Worm (Caenorhabditis elegans) whole organism, L1 larva: ENCODE data around the gene T04A8.13.

ENCODE experiments used
- C04F5.9 ChIP-seq: sonication (generic microtip); optimal IDR thresholded peaks from 2 replicates; lab custom pipeline; 2016; ENCODE audit warnings: missing genetic modification characterization, missing compliant biosample characterization
- C16A3.4 ChIP-seq: fragments of 150-350 bp; optimal IDR thresholded peaks from 2 replicates; lab custom pipeline; 2014; ENCODE audit warnings: missing biosample characterization, missing genetic modification characterization
- F16B12.6 ChIP-seq: fragments of 150-350 bp; optimal IDR thresholded peaks from 2 replicates; lab custom pipeline; 2014; ENCODE audit warnings: missing biosample characterization, missing genetic modification characterization
- alr-1 ChIP-seq: fragments of 200-800 bp; sonication (Bioruptor generic); optimal IDR thresholded peaks from 2 replicates; lab custom pipeline; 2018; ENCODE audit warnings: borderline replicate concordance, mild to moderate bottlenecking, missing genetic modification characterization, missing compliant biosample characterization
- aly-2 ChIP-seq: fragments of 150-350 bp; optimal IDR thresholded peaks from 2 replicates; lab custom pipeline; 2014; ENCODE audit warnings: missing biosample characterization, missing genetic modification characterization
- ama-1 ChIP-seq: fragments of 150-350 bp; optimal IDR thresholded peaks from 2 replicates; lab custom pipeline; 2014
- blmp-1 ChIP-seq: fragments of 150-350 bp; optimal IDR thresholded peaks from 2 replicates; lab custom pipeline; 2014; ENCODE audit warnings: missing biosample characterization, missing genetic modification characterization
- ceh-8 ChIP-seq: fragments of 200-800 bp; sonication (Bioruptor generic); optimal IDR thresholded peaks from 2 replicates; lab custom pipeline; 2018; ENCODE audit warnings: mild to moderate bottlenecking, missing genetic modification characterization, moderate library complexity, missing compliant biosample characterization
- ceh-82 ChIP-seq, 3 experiments: fragments of 150-350 bp in 1 of 3; sonication (generic microtip) in 2 of 3; optimal IDR thresholded peaks; 2 replicates each; lab custom pipeline; 2014 to 2017; ENCODE audit warnings: missing biosample characterization in 3 of 3, missing genetic modification characterization in 3 of 3
- ceh-90 ChIP-seq: sonication (generic microtip); optimal IDR thresholded peaks from 2 replicates; lab custom pipeline; 2016; ENCODE audit warnings: missing genetic modification characterization, missing compliant biosample characterization
- ces-1 ChIP-seq: fragments of 150-350 bp; optimal IDR thresholded peaks from 2 replicates; lab custom pipeline; 2014; ENCODE audit warnings: missing biosample characterization, missing genetic modification reagents, missing genetic modification characterization
- dpl-1 ChIP-seq, 3 experiments: fragments of 150-350 bp in 2 of 3; sonication (generic microtip) in 1 of 3; optimal IDR thresholded peaks; 2 replicates each; lab custom pipeline; 2014 to 2017; ENCODE audit warnings: missing biosample characterization in 3 of 3, missing genetic modification characterization in 3 of 3, missing genetic modification reagents in 3 of 3
- efl-1 ChIP-seq, 4 experiments: fragments of 150-350 bp; optimal IDR thresholded peaks in 3 of 4; peaks in 1 of 4; 1 replicate in 1 of 4; 2 replicates in 3 of 4; lab custom pipeline; 2014; ENCODE audit warnings: missing biosample characterization in 2 of 4, missing genetic modification characterization in 2 of 4, missing genetic modification reagents in 2 of 4
- elt-2 ChIP-seq: sonication (generic microtip); optimal IDR thresholded peaks from 2 replicates; lab custom pipeline; 2016; ENCODE audit warnings: missing genetic modification characterization, mild to moderate bottlenecking, inconsistent platforms, missing compliant biosample characterization, missing genetic modification reagents
- elt-3 ChIP-seq, 6 experiments: fragments of 150-350 bp in 1 of 6; sonication (generic microtip); optimal IDR thresholded peaks; 2 replicates each; lab custom pipeline; 2017 to 2018; ENCODE audit warnings: missing biosample characterization in 6 of 6, missing genetic modification characterization in 6 of 6, inconsistent platforms in 1 of 6
- ets-5 ChIP-seq: fragments of 200-800 bp; sonication (Bioruptor generic); IDR thresholded peaks from 2 replicates; pipeline ENCODE4 v1.3.6; 2022; ENCODE audit warnings: missing genetic modification characterization, missing compliant biosample characterization
- fkh-10 ChIP-seq: sonication (generic microtip); optimal IDR thresholded peaks from 2 replicates; lab custom pipeline; 2017; ENCODE audit warnings: missing biosample characterization, missing genetic modification reagents, missing genetic modification characterization
- fkh-8 ChIP-seq: sonication (generic microtip); optimal IDR thresholded peaks from 2 replicates; lab custom pipeline; 2016; ENCODE audit warnings: mild to moderate bottlenecking, missing genetic modification characterization, missing compliant biosample characterization
- fos-1 ChIP-seq: fragments of 150-350 bp; optimal IDR thresholded peaks from 2 replicates; lab custom pipeline; 2014; ENCODE audit warnings: missing biosample characterization, missing genetic modification characterization
- grh-1 ChIP-seq: fragments of 200-800 bp; sonication (Bioruptor generic); IDR thresholded peaks from 2 replicates; pipeline ENCODE4 v1.3.6; 2022; ENCODE audit warnings: missing genetic modification reagents, missing genetic modification characterization, missing compliant biosample characterization
- hlh-17 ChIP-seq: fragments of 200-800 bp; sonication (Bioruptor generic); optimal IDR thresholded peaks from 2 replicates; lab custom pipeline; 2018; ENCODE audit warnings: missing genetic modification characterization, mild to moderate bottlenecking, missing compliant biosample characterization, moderate library complexity, borderline replicate concordance
- irx-1 ChIP-seq: sonication (generic microtip); optimal IDR thresholded peaks from 2 replicates; lab custom pipeline; 2016; ENCODE audit warnings: missing genetic modification characterization, missing compliant biosample characterization
- isw-1 ChIP-seq: fragments of 200-800 bp; sonication (Bioruptor generic); IDR thresholded peaks from 2 replicates; pipeline ENCODE4 v1.3.6; 2022; ENCODE audit warnings: missing genetic modification characterization, missing compliant biosample characterization
- jun-1 ChIP-seq: fragments of 150-350 bp; optimal IDR thresholded peaks from 2 replicates; lab custom pipeline; 2014; ENCODE audit warnings: missing biosample characterization, missing genetic modification reagents, missing genetic modification characterization
- lin-13 ChIP-seq: fragments of 150-350 bp; optimal IDR thresholded peaks from 2 replicates; lab custom pipeline; 2014; ENCODE audit warnings: missing biosample characterization, missing genetic modification reagents, missing genetic modification characterization
- lin-15B ChIP-seq: fragments of 150-350 bp; sonication (generic microtip); optimal IDR thresholded peaks from 3 replicates; lab custom pipeline; 2014; ENCODE audit warnings: missing biosample characterization, missing genetic modification characterization
- lin-35 ChIP-seq, 2 experiments: fragments of 150-350 bp; optimal IDR thresholded peaks; 2 replicates each; lab custom pipeline; 2014; ENCODE audit warnings: missing biosample characterization in 2 of 2, missing genetic modification characterization in 2 of 2, missing genetic modification reagents in 2 of 2
- lin-39 ChIP-seq: fragments of 150-350 bp; optimal IDR thresholded peaks from 2 replicates; lab custom pipeline; 2014; ENCODE audit warnings: missing biosample characterization, missing genetic modification reagents, missing genetic modification characterization
- lir-3 ChIP-seq: sonication (generic microtip); optimal IDR thresholded peaks from 2 replicates; lab custom pipeline; 2016; ENCODE audit warnings: mild to moderate bottlenecking, missing genetic modification characterization, moderate library complexity, missing compliant biosample characterization; ENCODE audit not compliant: poor library complexity
- lsy-2 ChIP-seq, 2 experiments: fragments of 150-350 bp; optimal IDR thresholded peaks; 2 replicates each; lab custom pipeline; 2014; ENCODE audit warnings: missing biosample characterization in 2 of 2, missing genetic modification characterization in 2 of 2
- mab-9 ChIP-seq: fragments of 200-800 bp; sonication (Bioruptor generic); IDR thresholded peaks from 2 replicates; pipeline ENCODE4 v1.3.6; 2022; ENCODE audit warnings: missing genetic modification reagents, missing genetic modification characterization, missing compliant biosample characterization
- mdl-1 ChIP-seq, 2 experiments: fragments of 150-350 bp; optimal IDR thresholded peaks; 2 replicates each; lab custom pipeline; 2014 to 2017; ENCODE audit warnings: missing biosample characterization in 2 of 2, missing genetic modification characterization in 2 of 2, inconsistent platforms in 1 of 2
- nhr-11 ChIP-seq: fragments of 150-350 bp; optimal IDR thresholded peaks from 2 replicates; lab custom pipeline; 2014; ENCODE audit warnings: missing biosample characterization, missing genetic modification characterization
- nhr-19 ChIP-seq: fragments of 200-800 bp; sonication (Bioruptor generic); conservative IDR thresholded peaks from 2 replicates; pipeline ENCODE4 v1.3.6; 2022; ENCODE audit warnings: missing genetic modification characterization, missing compliant biosample characterization
- nhr-20 ChIP-seq: sonication (generic microtip); optimal IDR thresholded peaks from 2 replicates; lab custom pipeline; 2016; ENCODE audit warnings: mild to moderate bottlenecking, missing genetic modification characterization, missing compliant biosample characterization
- nhr-47 ChIP-seq: sonication (generic microtip); optimal IDR thresholded peaks from 2 replicates; lab custom pipeline; 2016; ENCODE audit warnings: mild to moderate bottlenecking, missing genetic modification characterization, moderate library complexity, missing compliant biosample characterization
- nhr-71 ChIP-seq: sonication (generic microtip); optimal IDR thresholded peaks from 2 replicates; lab custom pipeline; 2016; ENCODE audit warnings: mild to moderate bottlenecking, missing genetic modification characterization, moderate library complexity, missing compliant biosample characterization
- nhr-76 ChIP-seq: sonication (generic microtip); optimal IDR thresholded peaks from 2 replicates; lab custom pipeline; 2017; ENCODE audit warnings: missing biosample characterization, missing genetic modification characterization
- nhr-77 ChIP-seq: fragments of 150-350 bp; optimal IDR thresholded peaks from 2 replicates; lab custom pipeline; 2014; ENCODE audit warnings: missing biosample characterization, missing genetic modification characterization
- nhr-85 ChIP-seq: sonication (generic microtip); peaks from one replicate; lab custom pipeline; 2016; ENCODE audit warnings: missing genetic modification characterization, inconsistent platforms, missing compliant biosample characterization
- pag-3 ChIP-seq: sonication (generic microtip); optimal IDR thresholded peaks from 2 replicates; lab custom pipeline; 2017; ENCODE audit warnings: missing genetic modification characterization, mild to moderate bottlenecking, missing compliant biosample characterization, antibody characterized with exemption, borderline replicate concordance; ENCODE audit not compliant: insufficient read depth
- rnt-1 ChIP-seq: sonication (generic microtip); optimal IDR thresholded peaks from 2 replicates; lab custom pipeline; 2016; ENCODE audit warnings: mild to moderate bottlenecking, missing genetic modification characterization, moderate library complexity, missing compliant biosample characterization
- skn-1 ChIP-seq: fragments of 150-350 bp; optimal IDR thresholded peaks from 2 replicates; lab custom pipeline; 2014; ENCODE audit warnings: missing biosample characterization, missing genetic modification characterization
- snu-23 ChIP-seq: sonication (generic microtip); optimal IDR thresholded peaks from 2 replicates; lab custom pipeline; 2016; ENCODE audit warnings: missing genetic modification characterization, missing compliant biosample characterization
- sup-37 ChIP-seq: fragments of 200-800 bp; sonication (Bioruptor generic); optimal IDR thresholded peaks from 2 replicates; lab custom pipeline; 2018; ENCODE audit warnings: mild to moderate bottlenecking, missing genetic modification characterization, missing compliant biosample characterization
- swsn-7 ChIP-seq: sonication (generic microtip); optimal IDR thresholded peaks from 2 replicates; lab custom pipeline; 2016; ENCODE audit warnings: missing genetic modification characterization, missing compliant biosample characterization
- tlp-1 ChIP-seq: fragments of 150-350 bp; optimal IDR thresholded peaks from 2 replicates; lab custom pipeline; 2014; ENCODE audit warnings: missing biosample characterization, missing genetic modification characterization
- unc-86 ChIP-seq: sonication (generic microtip); optimal IDR thresholded peaks from 2 replicates; lab custom pipeline; 2016; ENCODE audit warnings: missing genetic modification characterization, missing compliant biosample characterization
- vab-15 ChIP-seq: sonication (generic microtip); optimal IDR thresholded peaks from 2 replicates; lab custom pipeline; 2017; ENCODE audit warnings: missing genotype, mild to moderate bottlenecking, missing genetic modification characterization, missing compliant biosample characterization
- xbp-1 ChIP-seq: sonication (generic microtip); optimal IDR thresholded peaks from 2 replicates; lab custom pipeline; 2016; ENCODE audit warnings: missing genetic modification characterization, missing compliant biosample characterization
- ztf-4 ChIP-seq: fragments of 150-350 bp; optimal IDR thresholded peaks from 2 replicates; lab custom pipeline; 2014; ENCODE audit warnings: missing biosample characterization, missing genetic modification characterization

T04A8.13 gene

ce11 chrIII:4720620-4721227 is 13.9 kb downstream of the T04A8.13 start, which contains the start of gene emb-5:
Gene emb-5 (minus strand): TSS chrIII:4720670.
- no peak for TF ChIP-seq blmp-1
- no peak for TF ChIP-seq ceh-90 (tag; lab: Kevin White, UChicago)
- no peak for TF ChIP-seq fkh-10 (GFP tag; lab: Kevin White, UChicago)
- TF ChIP-seq elt-2 (tag; lab: Kevin White, UChicago): peak; percentile 9
- TF ChIP-seq C04F5.9 (tag; lab: Kevin White, UChicago): peak; percentile 65
- no peak for TF ChIP-seq nhr-76 (tag; lab: Kevin White, UChicago)
- TF ChIP-seq hlh-17: no peak
- TF ChIP-seq lsy-2 (tag; optimal IDR thresholded peaks at IDR 0.05; lab: Kevin White, UChicago): peak in 1 of 2 experiments; percentile 76
- TF ChIP-seq alr-1 (tag; lab: Kevin White, UChicago): no peak
- no peak for TF ChIP-seq pag-3 (tag; lab: Kevin White, UChicago)
- peak; percentile 76 to 97 for TF ChIP-seq efl-1 (optimal IDR thresholded peaks at IDR 0.05; lab: Kevin White, UChicago)
- TF ChIP-seq efl-1 (GFP tag; optimal IDR thresholded peaks at IDR 0.05 in 1 of 2; lab: Kevin White, UChicago): peak; percentile 97 to 100
- peak; percentile 0 for TF ChIP-seq lir-3 (tag; lab: Kevin White, UChicago)
- peak; percentile 28 for TF ChIP-seq nhr-77 (tag; lab: Kevin White, UChicago)
- TF ChIP-seq aly-2 (tag; lab: Kevin White, UChicago): peak; percentile 7
- TF ChIP-seq C16A3.4: peak; percentile 81
- TF ChIP-seq irx-1 (tag; lab: Kevin White, UChicago): peak; percentile 44
- peak; percentile 59 for TF ChIP-seq jun-1 (tag; lab: Kevin White, UChicago)
- no peak for TF ChIP-seq ama-1
- TF ChIP-seq mab-9: peak; percentile 40; the same call in 1 of the 2 replicates
- TF ChIP-seq ztf-4 (tag; lab: Kevin White, UChicago): no peak
- peak; percentile 30 to 85 (median 74) for TF ChIP-seq ceh-82 (tag; optimal IDR thresholded peaks at IDR 0.05; lab: Kevin White, UChicago)
- TF ChIP-seq ces-1 (GFP tag; lab: Kevin White, UChicago): no peak
- peak; percentile 96 to 98 for TF ChIP-seq lin-35 (GFP tag; optimal IDR thresholded peaks at IDR 0.05; lab: Kevin White, UChicago)
- no peak for TF ChIP-seq tlp-1 (tag; lab: Kevin White, UChicago)
- TF ChIP-seq mdl-1 (tag; optimal IDR thresholded peaks at IDR 0.05; lab: Kevin White, UChicago): peak in 1 of 2 experiments; percentile 36
- TF ChIP-seq lin-15B (tag; lab: Kevin White, UChicago): peak; percentile 74
- TF ChIP-seq lin-13: peak; percentile 62
- TF ChIP-seq xbp-1: peak; percentile 72
- peak; percentile 77 for TF ChIP-seq snu-23 (GFP tag; lab: Kevin White, UChicago)
- peak; percentile 61 for TF ChIP-seq swsn-7
- peak; percentile 58; the same call in 1 of the 2 replicates for TF ChIP-seq grh-1 (GFP tag; lab: Robert Waterston, UW)
- TF ChIP-seq isw-1: peak; percentile 75
- TF ChIP-seq skn-1: peak; percentile 71
- TF ChIP-seq nhr-85 (tag; lab: Kevin White, UChicago): peak; percentile 80
- no peak for TF ChIP-seq ceh-8
- TF ChIP-seq nhr-47: peak; percentile 77
- peak; percentile 67 for TF ChIP-seq nhr-20 (tag; lab: Kevin White, UChicago)
- peak; percentile 59 for TF ChIP-seq lin-39 (tag; lab: Kevin White, UChicago)
- TF ChIP-seq vab-15: no peak
- TF ChIP-seq rnt-1 (tag; lab: Kevin White, UChicago): peak; percentile 86
- TF ChIP-seq unc-86 (tag; lab: Kevin White, UChicago): peak; percentile 61
- peak; percentile 62 for TF ChIP-seq fkh-8 (tag; lab: Kevin White, UChicago)
- peak; percentile 76 for TF ChIP-seq nhr-19 (GFP tag; lab: Robert Waterston, UW)
- TF ChIP-seq nhr-71: peak; percentile 79
- peak in 1 of 6 experiments; percentile 38 for TF ChIP-seq elt-3 (tag; optimal IDR thresholded peaks at IDR 0.05; lab: Kevin White, UChicago)
- no peak for TF ChIP-seq ets-5 (GFP tag; lab: Robert Waterston, UW)
- peak; percentile 58 for TF ChIP-seq F16B12.6 (tag; lab: Kevin White, UChicago)
- peak; percentile 39 for TF ChIP-seq fos-1 (tag; lab: Kevin White, UChicago)
- peak; percentile 36 for TF ChIP-seq sup-37
- peak; percentile 95 to 97 (median 96) for TF ChIP-seq dpl-1 (GFP tag; optimal IDR thresholded peaks at IDR 0.05; lab: Kevin White, UChicago)
- no peak for TF ChIP-seq nhr-11 (tag; lab: Kevin White, UChicago)
